Fruit fly (Drosophila melanogaster) whole organism, embryonic: ENCODE measurements around the gene dsf.

ENCODE experiments used
- C15 ChIP-seq: fragments of 200-800 bp; sonication (Bioruptor generic); IDR thresholded peaks from 3 replicates; pipeline ENCODE4 v1.3.6; 2022; ENCODE audit warnings: missing biosample characterization, missing genetic modification characterization
- CG1024 ChIP-seq: fragments of 200-800 bp; sonication (Bioruptor generic); IDR thresholded peaks from 2 replicates; pipeline ENCODE4 v1.3.6; 2022; ENCODE audit warnings: missing biosample characterization, missing genetic modification characterization
- CG10654 ChIP-seq: fragments of 200-800 bp; sonication (Bioruptor generic); optimal IDR thresholded peaks from 2 replicates; lab custom pipeline; 2016; ENCODE audit warnings: missing biosample characterization, missing genetic modification characterization
- CG12104 ChIP-seq: fragments of 200-800 bp; sonication (Bioruptor generic); optimal IDR thresholded peaks from 3 replicates; lab custom pipeline; 2016; ENCODE audit warnings: missing biosample characterization, missing genetic modification characterization
- CG13894 ChIP-seq: fragments of 200-800 bp; sonication (Bioruptor generic); optimal IDR thresholded peaks from 3 replicates; lab custom pipeline; 2018; ENCODE audit warnings: missing biosample characterization, mild to moderate bottlenecking, missing genetic modification characterization, moderate library complexity
- CG14050 ChIP-seq: fragments of 200-800 bp; sonication (Bioruptor generic); IDR thresholded peaks from 3 replicates; pipeline ENCODE4 v1.3.6; 2022; ENCODE audit warnings: missing biosample characterization, missing genetic modification characterization
- CG14710 ChIP-seq: fragments of 200-800 bp; sonication (Bioruptor generic); optimal IDR thresholded peaks from 3 replicates; lab custom pipeline; 2019; ENCODE audit warnings: missing biosample characterization, mild to moderate bottlenecking, missing genetic modification characterization, moderate library complexity
- CG14860 ChIP-seq: fragments of 200-800 bp; sonication (Bioruptor generic); IDR thresholded peaks from 3 replicates; pipeline ENCODE4 v1.3.6; 2022; ENCODE audit warnings: missing biosample characterization, missing genetic modification characterization; ENCODE audit not compliant: partially characterized antibody
- CG15269 ChIP-seq: fragments of 200-800 bp; sonication (Bioruptor generic); optimal IDR thresholded peaks from 2 replicates; lab custom pipeline; 2018; ENCODE audit warnings: missing biosample characterization, mild to moderate bottlenecking, missing genetic modification characterization, moderate library complexity
- CG16813 ChIP-seq: fragments of 200-800 bp; sonication (Bioruptor generic); IDR thresholded peaks from 3 replicates; pipeline ENCODE4 v1.3.6; 2022; ENCODE audit warnings: missing biosample characterization, missing genetic modification characterization; ENCODE audit not compliant: partially characterized antibody
- CG17361 ChIP-seq: fragments of 200-800 bp; sonication (Bioruptor generic); IDR thresholded peaks from 3 replicates; pipeline ENCODE4 v1.3.6; 2022; ENCODE audit warnings: missing biosample characterization, missing genetic modification characterization
- CG18262 ChIP-seq: fragments of 200-800 bp; optimal IDR thresholded peaks from 3 replicates; lab custom pipeline; 2019; ENCODE audit warnings: missing biosample characterization, mild to moderate bottlenecking, missing genetic modification characterization, moderate library complexity
- CG18764 ChIP-seq: fragments of 200-800 bp; sonication (Bioruptor generic); optimal IDR thresholded peaks from 3 replicates; lab custom pipeline; 2016; ENCODE audit warnings: missing biosample characterization, missing genetic modification characterization
- CG4617 ChIP-seq: fragments of 200-800 bp; sonication (Bioruptor generic); optimal IDR thresholded peaks from 3 replicates; lab custom pipeline; 2016; ENCODE audit warnings: missing biosample characterization, missing genetic modification characterization, borderline replicate concordance
- CG4707 ChIP-seq: fragments of 200-800 bp; sonication (Bioruptor generic); optimal IDR thresholded peaks from 2 replicates; lab custom pipeline; 2018; ENCODE audit warnings: missing biosample characterization, mild to moderate bottlenecking, missing genetic modification characterization, moderate library complexity
- CG4730 ChIP-seq: fragments of 200-800 bp; sonication (Bioruptor generic); IDR thresholded peaks from 2 replicates; pipeline ENCODE4 v1.3.6; 2022; ENCODE audit warnings: missing biosample characterization, missing genetic modification characterization
- CG4820 ChIP-seq: fragments of 200-800 bp; sonication (Bioruptor generic); optimal IDR thresholded peaks from 3 replicates; lab custom pipeline; 2016; ENCODE audit warnings: missing biosample characterization, missing genetic modification characterization
- CG6175 ChIP-seq: fragments of 200-800 bp; sonication (Bioruptor generic); IDR thresholded peaks from 3 replicates; pipeline ENCODE4 v1.3.6; 2022; ENCODE audit warnings: missing biosample characterization, missing genetic modification characterization
- CG6791 ChIP-seq: fragments of 200-800 bp; sonication (Bioruptor generic); IDR thresholded peaks from 3 replicates; pipeline ENCODE4 v1.3.6; 2022; ENCODE audit warnings: missing biosample characterization, missing genetic modification characterization; ENCODE audit not compliant: partially characterized antibody
- CG8359 ChIP-seq: fragments of 200-800 bp; sonication (Bioruptor generic); optimal IDR thresholded peaks from 2 replicates; lab custom pipeline; 2017; ENCODE audit warnings: missing biosample characterization, mild to moderate bottlenecking, missing genetic modification characterization, borderline replicate concordance
- CG8388 ChIP-seq: fragments of 200-800 bp; sonication (Bioruptor generic); optimal IDR thresholded peaks from 2 replicates; lab custom pipeline; 2019; ENCODE audit warnings: missing biosample characterization, mild to moderate bottlenecking, missing genetic modification characterization, moderate library complexity
- Dfd ChIP-seq, 2 experiments: fragments of >200 bp; optimal IDR thresholded peaks; 2 replicates each; lab custom pipeline; 2017; ENCODE audit warnings: missing biosample characterization in 2 of 2, missing genetic modification characterization in 2 of 2
- E2f2 ChIP-seq: fragments of 200-800 bp; sonication (Bioruptor generic); IDR thresholded peaks from 2 replicates; pipeline ENCODE4 v1.3.6; 2022; ENCODE audit warnings: missing biosample characterization, missing genetic modification characterization
- H2.0 ChIP-seq: fragments of 200-800 bp; sonication (Bioruptor generic); IDR thresholded peaks from 2 replicates; pipeline ENCODE4 v1.3.6; 2022; ENCODE audit warnings: missing biosample characterization, missing genetic modification characterization
- Hey ChIP-seq: fragments of 200-800 bp; sonication (Bioruptor generic); optimal IDR thresholded peaks from 3 replicates; lab custom pipeline; 2018; ENCODE audit warnings: missing biosample characterization, mild to moderate bottlenecking, missing genetic modification characterization
- Hmx ChIP-seq: fragments of 200-800 bp; sonication (Bioruptor generic); optimal IDR thresholded peaks from 2 replicates; lab custom pipeline; 2016; ENCODE audit warnings: missing biosample characterization, missing genetic modification characterization
- MESR4 ChIP-seq: fragments of 200-800 bp; sonication (Bioruptor generic); optimal IDR thresholded peaks from 2 replicates; lab custom pipeline; 2018; ENCODE audit warnings: missing biosample characterization, mild to moderate bottlenecking, missing genetic modification characterization, moderate library complexity
- MTF-1 ChIP-seq: fragments of 200-800 bp; sonication (Bioruptor generic); optimal IDR thresholded peaks from 2 replicates; lab custom pipeline; 2018; ENCODE audit warnings: missing biosample characterization, mild to moderate bottlenecking, missing genetic modification characterization, borderline replicate concordance
- NfI ChIP-seq: fragments of 200-800 bp; sonication (Bioruptor generic); optimal IDR thresholded peaks from 3 replicates; lab custom pipeline; 2018; ENCODE audit warnings: missing biosample characterization, mild to moderate bottlenecking, missing genetic modification characterization, moderate library complexity
- Ravus ChIP-seq: fragments of 200-800 bp; sonication (Bioruptor generic); IDR thresholded peaks from 2 replicates; pipeline ENCODE4 v1.3.6; 2022; ENCODE audit warnings: missing biosample characterization, missing genetic modification characterization
- Six4 ChIP-seq: fragments of 200-800 bp; sonication (Bioruptor generic); optimal IDR thresholded peaks from 2 replicates; lab custom pipeline; 2016; ENCODE audit warnings: missing biosample characterization, missing genetic modification characterization
- Sox100B ChIP-seq: fragments of 200-800 bp; sonication (Bioruptor generic); optimal IDR thresholded peaks from 3 replicates; lab custom pipeline; 2018; ENCODE audit warnings: missing biosample characterization, mild to moderate bottlenecking, missing genetic modification characterization
- amos ChIP-seq: fragments of 200-800 bp; sonication (Bioruptor generic); IDR thresholded peaks from 2 replicates; pipeline ENCODE4 v1.3.6; 2022; ENCODE audit warnings: missing biosample characterization, missing genetic modification characterization; ENCODE audit not compliant: partially characterized antibody
- bigmax ChIP-seq: fragments of 200-800 bp; sonication (Bioruptor generic); optimal IDR thresholded peaks from 2 replicates; lab custom pipeline; 2018; ENCODE audit warnings: missing biosample characterization, mild to moderate bottlenecking, missing genetic modification characterization
- cad ChIP-seq: fragments of >200 bp; optimal IDR thresholded peaks from 2 replicates; lab custom pipeline; 2017; ENCODE audit warnings: missing biosample characterization, missing genetic modification characterization
- corto ChIP-seq: fragments of 200-800 bp; sonication (Bioruptor generic); optimal IDR thresholded peaks from 2 replicates; lab custom pipeline; 2016; ENCODE audit warnings: missing biosample characterization, mild to moderate bottlenecking, missing genetic modification characterization, moderate library complexity
- crc ChIP-seq: fragments of 200-800 bp; sonication (Bioruptor generic); optimal IDR thresholded peaks from 2 replicates; lab custom pipeline; 2016; ENCODE audit warnings: missing biosample characterization, missing genetic modification characterization
- dati ChIP-seq: fragments of 200-800 bp; sonication (Bioruptor generic); IDR thresholded peaks from 2 replicates; pipeline ENCODE4 v1.3.6; 2022; ENCODE audit warnings: missing biosample characterization, missing genetic modification characterization
- dimm ChIP-seq: fragments of 200-800 bp; sonication (Bioruptor generic); IDR thresholded peaks from 2 replicates; pipeline ENCODE4 v1.3.6; 2022; ENCODE audit warnings: missing biosample characterization, missing genetic modification characterization
- ewg ChIP-seq: fragments of 200-800 bp; sonication (Bioruptor generic); optimal IDR thresholded peaks from 3 replicates; lab custom pipeline; 2017; ENCODE audit warnings: mild to moderate bottlenecking, missing biosample characterization, missing genetic modification reagents, missing genetic modification characterization
- h ChIP-seq: fragments of >200 bp; optimal IDR thresholded peaks from 2 replicates; lab custom pipeline; 2017
- ind ChIP-seq: fragments of 200-800 bp; sonication (Bioruptor generic); optimal IDR thresholded peaks from 3 replicates; lab custom pipeline; 2016; ENCODE audit warnings: missing biosample characterization, missing genetic modification characterization
- kni ChIP-seq: fragments of 200-800 bp; sonication (Bioruptor generic); optimal IDR thresholded peaks from 3 replicates; lab custom pipeline; 2017; ENCODE audit warnings: mild to moderate bottlenecking, missing biosample characterization, missing genetic modification reagents, missing genetic modification characterization
- lmd ChIP-seq: fragments of 200-800 bp; sonication (Bioruptor generic); IDR thresholded peaks from 2 replicates; pipeline ENCODE4 v1.3.6; 2022; ENCODE audit warnings: missing biosample characterization, missing genetic modification characterization
- oc ChIP-seq: fragments of 200-800 bp; sonication (Bioruptor generic); optimal IDR thresholded peaks from 2 replicates; lab custom pipeline; 2018; ENCODE audit warnings: missing biosample characterization, mild to moderate bottlenecking, missing genetic modification characterization, moderate library complexity
- sim ChIP-seq: fragments of 200-800 bp; sonication (Bioruptor generic); IDR thresholded peaks from 2 replicates; pipeline ENCODE4 v1.3.6; 2022; ENCODE audit warnings: missing biosample characterization, missing genetic modification characterization
- sisA ChIP-seq: fragments of 200-800 bp; sonication (Bioruptor generic); IDR thresholded peaks from 2 replicates; pipeline ENCODE4 v1.3.6; 2022; ENCODE audit warnings: missing biosample characterization, missing genetic modification characterization
- tin ChIP-seq: fragments of 200-800 bp; sonication (Bioruptor generic); optimal IDR thresholded peaks from 3 replicates; lab custom pipeline; 2016; ENCODE audit warnings: missing biosample characterization, missing genetic modification characterization

Gene dsf

dm6 chr2L:5943229-5944078 lies 17.7 kb downstream of the dsf start, which contains the start of the genes Sfp26Ad and Gpdh1 (continued):
- TF ChIP-seq CG6175 (GFP tag; lab: Robert Waterston, UW): peak; percentile 57; the same call in 2 of the 3 replicates
- peak; percentile 23 for TF ChIP-seq bigmax (GFP tag; lab: Kevin White, UChicago)
- TF ChIP-seq CG15269: peak; percentile 58
- peak; percentile 52 for TF ChIP-seq CG12104 (GFP tag; lab: Kevin White, UChicago)
- peak; percentile 67; the same call in 1 of the 2 replicates for TF ChIP-seq lmd (GFP tag; lab: Robert Waterston, UW)
- no peak for TF ChIP-seq cad (GFP tag; lab: Kevin White, UChicago)
- peak; percentile 6 for TF ChIP-seq Hmx (GFP tag; lab: Kevin White, UChicago)
- TF ChIP-seq CG16813 (GFP tag; lab: Robert Waterston, UW): 0 out of 3 replicates have a peak, but pooled peaks have one; percentile 36
- TF ChIP-seq Hey (tag; lab: Kevin White, UChicago): no peak
- no peak for TF ChIP-seq Dfd (GFP tag; optimal IDR thresholded peaks at IDR 0.05; lab: Kevin White, UChicago)
- TF ChIP-seq CG14860 (GFP tag; lab: Robert Waterston, UW): no peak
- peak; percentile 46 for TF ChIP-seq oc (tag; lab: Kevin White, UChicago)
- no peak for TF ChIP-seq Ravus (GFP tag; lab: Robert Waterston, UW)
- peak; percentile 65 for TF ChIP-seq MESR4
- peak; percentile 60 for TF ChIP-seq kni (GFP tag; lab: Kevin White, UChicago)
- TF ChIP-seq CG14710 (tag; lab: Kevin White, UChicago): peak; percentile 79
- no peak for TF ChIP-seq dimm
- peak; percentile 63 for TF ChIP-seq CG18262 (tag; lab: Kevin White, UChicago)
- peak; percentile 67 for TF ChIP-seq CG18764 (GFP tag; lab: Kevin White, UChicago)
- TF ChIP-seq CG8388 (GFP tag; lab: Kevin White, UChicago): peak; percentile 66
- no peak for TF ChIP-seq h
- TF ChIP-seq ind (GFP tag; lab: Kevin White, UChicago): peak; percentile 83
- peak; percentile 34 for TF ChIP-seq Sox100B (GFP tag; lab: Kevin White, UChicago)
- TF ChIP-seq CG8359 (GFP tag; lab: Kevin White, UChicago): no peak
- TF ChIP-seq dati (GFP tag; lab: Robert Waterston, UW): no peak
- peak; percentile 42; the same call in 1 of the 3 replicates for TF ChIP-seq CG6791 (GFP tag; lab: Robert Waterston, UW)
- TF ChIP-seq CG4730 (GFP tag; lab: Robert Waterston, UW): peak; percentile 47; the same call in 1 of the 2 replicates
- peak; percentile 75 for TF ChIP-seq corto (GFP tag; lab: Kevin White, UChicago)
- TF ChIP-seq MTF-1 (GFP tag; lab: Kevin White, UChicago): no peak
- TF ChIP-seq amos (GFP tag; lab: Robert Waterston, UW): peak; percentile 36
- peak; percentile 63 for TF ChIP-seq crc (GFP tag; lab: Kevin White, UChicago)
- TF ChIP-seq ewg (GFP tag; lab: Kevin White, UChicago): peak; percentile 100
- peak; percentile 68 for TF ChIP-seq Six4 (GFP tag; lab: Kevin White, UChicago)
- TF ChIP-seq NfI (GFP tag; lab: Kevin White, UChicago): peak; percentile 82
- TF ChIP-seq CG17361 (GFP tag; lab: Robert Waterston, UW): peak; percentile 74; the same call in 2 of the 3 replicates
- peak; percentile 64 for TF ChIP-seq CG10654 (GFP tag; lab: Kevin White, UChicago)
- peak; percentile 86 for TF ChIP-seq tin
- TF ChIP-seq sim (GFP tag; lab: Robert Waterston, UW): peak; percentile 32; the same call in 1 of the 2 replicates
- no peak for TF ChIP-seq C15 (GFP tag; lab: Robert Waterston, UW)
- peak; percentile 53; the same call in 1 of the 2 replicates for TF ChIP-seq CG1024 (GFP tag; lab: Robert Waterston, UW)
- TF ChIP-seq CG4707 (GFP tag; lab: Kevin White, UChicago): peak; percentile 13
- TF ChIP-seq E2f2 (GFP tag; lab: Robert Waterston, UW): peak; percentile 100
- peak; percentile 60 for TF ChIP-seq CG13894
- TF ChIP-seq sisA (GFP tag; lab: Robert Waterston, UW): peak; percentile 65
- TF ChIP-seq CG4820: peak; percentile 66
- peak; percentile 57 for TF ChIP-seq H2.0 (GFP tag; lab: Robert Waterston, UW)
- TF ChIP-seq CG4617 (GFP tag; lab: Kevin White, UChicago): peak; percentile 91
- TF ChIP-seq CG14050 (GFP tag; lab: Robert Waterston, UW): peak; percentile 33; the same call in 2 of the 3 replicates
